Fruit fly (Drosophila melanogaster): ENCODE results near the gene CG3625.

dm6 chr2L:305646-306045 is 14.1 kb upstream of the CG3625 start, which contains the start of gene Plc21C:
- TF ChIP-seq usp (GFP tag; optimal IDR thresholded peaks at IDR 0.05) (no peak), fru (GFP tag; optimal IDR thresholded peaks at IDR 0.05) (peak; percentile 52), GATAd (GFP tag; optimal IDR thresholded peaks at IDR 0.05) (no peak), psq (GFP tag; optimal IDR thresholded peaks at IDR 0.05) (peak; percentile 24), dl (GFP tag; optimal IDR thresholded peaks at IDR 0.05; ENCODE audit: insufficient read depth in 1 of 2, partially characterized antibody in 2 of 2) (peak in 1 of 2 experiments; percentile 4), Myc (optimal IDR thresholded peaks at IDR 0.05) (no peak), pan (optimal IDR thresholded peaks at IDR 0.05) (no peak), Hr83 (GFP tag; optimal IDR thresholded peaks at IDR 0.05; ENCODE audit: poor library complexity, severe bottlenecking) (no peak)

All from whole organism, wandering third instar larva.